Worm (Caenorhabditis elegans): ENCODE results near the gene Y62E10A.6.

DNA sequence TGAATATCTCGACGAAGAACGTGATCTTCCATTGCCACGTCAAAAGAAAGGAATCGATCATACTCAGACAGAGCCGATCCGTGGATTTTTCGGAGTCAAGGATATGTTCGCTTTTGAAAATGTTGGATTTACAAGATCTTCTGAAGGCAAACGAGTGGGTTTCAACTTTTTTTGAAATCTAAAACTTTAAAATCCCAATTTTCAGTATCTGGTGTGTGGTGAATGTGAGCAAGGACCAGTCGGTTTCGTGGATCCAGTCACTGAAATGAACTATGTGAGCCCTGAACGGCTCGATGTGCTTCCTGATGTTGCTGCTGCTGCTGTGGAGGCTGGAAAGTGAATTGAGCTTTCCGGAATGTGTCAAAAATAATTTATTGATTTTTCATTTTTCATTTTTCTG, 15.1 kb downstream of the Y62E10A.6 start, which contains the start of gene lsm-3:
- no peak for TF ChIP-seq hmbx-1 (tag; optimal IDR thresholded peaks at IDR 0.05)
- no peak for TF ChIP-seq F13C5.2 (tag; optimal IDR thresholded peaks at IDR 0.05)
- TF ChIP-seq B0310.2 (tag; optimal IDR thresholded peaks at IDR 0.05) = no peak
- TF ChIP-seq ama-1 (optimal IDR thresholded peaks at IDR 0.05) = no peak
- TF ChIP-seq tbx-11 (GFP tag; IDR thresholded peaks at IDR 0.05) = no peak
- no peak for TF ChIP-seq scrt-1 (GFP tag; IDR thresholded peaks at IDR 0.05)
- no peak for TF ChIP-seq pes-1 (GFP tag; IDR thresholded peaks at IDR 0.05)
- no peak for TF ChIP-seq aly-1 (tag; optimal IDR thresholded peaks at IDR 0.05)
- TF ChIP-seq ets-7 (tag; optimal IDR thresholded peaks at IDR 0.05) = no peak
- no peak for TF ChIP-seq sea-1 (GFP tag; conservative IDR thresholded peaks at IDR 0.05)
